Fruit fly (Drosophila melanogaster) whole organism: Measurements from ENCODE around the gene Ndfip.

ENCODE experiments used
- CG8478 ChIP-seq: fragments of >200 bp; optimal IDR thresholded peaks from 2 replicates; lab custom pipeline; 2018; ENCODE audit warnings: inconsistent platforms
- psq ChIP-seq: fragments of >200 bp; optimal IDR thresholded peaks from 2 replicates; lab custom pipeline; 2017

dm6 chr3L:17668945-17669779 lies 15.1 kb upstream of the Ndfip start, which contains the start of gene Crtc:
- TF ChIP-seq psq (lab: Kevin White, UChicago) (no peak), CG8478 (lab: Kevin White, UChicago) (no peak)
